Worm (Caenorhabditis elegans) whole organism, L2 larva: ENCODE measurements around the gene C14A6.13.

ENCODE experiments used
- F13H6.1 ChIP-seq: sonication (generic microtip); optimal IDR thresholded peaks from 2 replicates; lab custom pipeline; 2016; ENCODE audit warnings: missing genetic modification characterization, missing compliant biosample characterization
- R02D3.7 ChIP-seq: fragments of 150-350 bp; optimal IDR thresholded peaks from 2 replicates; lab custom pipeline; 2014; ENCODE audit warnings: missing biosample characterization, missing genetic modification characterization
- Y55F3AM.14 ChIP-seq: fragments of 200-800 bp; sonication (Bioruptor generic); optimal IDR thresholded peaks from 2 replicates; lab custom pipeline; 2018; ENCODE audit warnings: mild to moderate bottlenecking, missing genetic modification characterization, missing compliant biosample characterization
- alr-1 ChIP-seq: fragments of 150-350 bp; optimal IDR thresholded peaks from 2 replicates; lab custom pipeline; 2014; ENCODE audit warnings: missing biosample characterization, missing genetic modification characterization
- aly-2 ChIP-seq: fragments of 150-350 bp; optimal IDR thresholded peaks from 2 replicates; lab custom pipeline; 2014; ENCODE audit warnings: missing biosample characterization, missing genetic modification characterization
- ama-1 ChIP-seq: fragments of 150-350 bp; optimal IDR thresholded peaks from 2 replicates; lab custom pipeline; 2018; ENCODE audit warnings: inconsistent platforms
- blmp-1 ChIP-seq: sonication (generic microtip); optimal IDR thresholded peaks from 2 replicates; lab custom pipeline; 2017; ENCODE audit warnings: missing genetic modification characterization, mild to moderate bottlenecking, missing compliant biosample characterization, antibody characterized with exemption, moderate library complexity; ENCODE audit not compliant: insufficient read depth
- ceh-82 ChIP-seq: fragments of 150-350 bp; optimal IDR thresholded peaks from 2 replicates; lab custom pipeline; 2014; ENCODE audit warnings: missing biosample characterization, missing genetic modification characterization
- dmd-4 ChIP-seq: sonication (generic microtip); optimal IDR thresholded peaks from 2 replicates; lab custom pipeline; 2017; ENCODE audit warnings: missing biosample characterization, missing genetic modification characterization
- egl-27 ChIP-seq: sonication (generic microtip); optimal IDR thresholded peaks from 3 replicates; lab custom pipeline; 2017; ENCODE audit warnings: missing biosample characterization, missing genetic modification reagents, missing genetic modification characterization
- elt-1 ChIP-seq: fragments of 150-350 bp; optimal IDR thresholded peaks from 2 replicates; lab custom pipeline; 2014; ENCODE audit warnings: missing biosample characterization, missing genetic modification characterization
- elt-3 ChIP-seq: sonication (generic microtip); optimal IDR thresholded peaks from 2 replicates; lab custom pipeline; 2017; ENCODE audit warnings: missing biosample characterization, missing genetic modification characterization
- gmeb-1 ChIP-seq: fragments of 150-350 bp; optimal IDR thresholded peaks from 2 replicates; lab custom pipeline; 2014; ENCODE audit warnings: missing biosample characterization, missing genetic modification characterization
- lin-11 ChIP-seq: fragments of 150-350 bp; sonication (generic microtip); optimal IDR thresholded peaks from 2 replicates; lab custom pipeline; 2014; ENCODE audit warnings: missing biosample characterization, missing genetic modification characterization, inconsistent platforms, mixed read lengths
- lin-13 ChIP-seq: fragments of 150-350 bp; optimal IDR thresholded peaks from 2 replicates; lab custom pipeline; 2014; ENCODE audit warnings: missing biosample characterization, missing genetic modification reagents, missing genetic modification characterization
- lin-39 ChIP-seq: fragments of 150-350 bp; optimal IDR thresholded peaks from 2 replicates; lab custom pipeline; 2014; ENCODE audit warnings: missing biosample characterization, missing genetic modification reagents, missing genetic modification characterization
- lsy-2 ChIP-seq, 2 experiments: fragments of 150-350 bp in 1 of 2; sonication (generic microtip) in 1 of 2; optimal IDR thresholded peaks; 2 replicates each; lab custom pipeline; 2014 to 2017; ENCODE audit warnings: missing biosample characterization in 2 of 2, missing genetic modification characterization in 2 of 2
- mab-5 ChIP-seq: fragments of 150-350 bp; optimal IDR thresholded peaks from 2 replicates; lab custom pipeline; 2014; ENCODE audit warnings: missing biosample characterization, missing genetic modification characterization
- mbf-1 ChIP-seq: sonication (generic microtip); optimal IDR thresholded peaks from 2 replicates; lab custom pipeline; 2017; ENCODE audit warnings: missing biosample characterization, missing genetic modification characterization
- nhr-10 ChIP-seq: sonication (generic microtip); optimal IDR thresholded peaks from 2 replicates; lab custom pipeline; 2017; ENCODE audit warnings: missing biosample characterization, missing genetic modification characterization
- nhr-11 ChIP-seq: fragments of 150-350 bp; optimal IDR thresholded peaks from 2 replicates; lab custom pipeline; 2014; ENCODE audit warnings: missing biosample characterization, missing genetic modification characterization
- nhr-129 ChIP-seq: fragments of 150-350 bp; optimal IDR thresholded peaks from 2 replicates; lab custom pipeline; 2014; ENCODE audit warnings: missing biosample characterization, missing genetic modification characterization
- nhr-21 ChIP-seq: fragments of 150-350 bp; optimal IDR thresholded peaks from 2 replicates; lab custom pipeline; 2014; ENCODE audit warnings: missing biosample characterization, missing genetic modification characterization
- nhr-237 ChIP-seq: fragments of 150-350 bp; optimal IDR thresholded peaks from 2 replicates; lab custom pipeline; 2014; ENCODE audit warnings: missing biosample characterization, missing genetic modification characterization
- nhr-25 ChIP-seq: fragments of 150-350 bp; sonication (generic microtip); optimal IDR thresholded peaks from 3 replicates; lab custom pipeline; 2014; ENCODE audit warnings: missing biosample characterization, missing genetic modification characterization
- nhr-6 ChIP-seq: fragments of 150-350 bp; optimal IDR thresholded peaks from 2 replicates; lab custom pipeline; 2014; ENCODE audit warnings: missing biosample characterization, missing genetic modification characterization
- nhr-77 ChIP-seq: fragments of 150-350 bp; optimal IDR thresholded peaks from 2 replicates; lab custom pipeline; 2014; ENCODE audit warnings: missing biosample characterization, missing genetic modification characterization
- peb-1 ChIP-seq: fragments of 150-350 bp; optimal IDR thresholded peaks from 2 replicates; lab custom pipeline; 2014; ENCODE audit warnings: missing biosample characterization, missing genetic modification characterization
- sem-4 ChIP-seq: fragments of 150-350 bp; optimal IDR thresholded peaks from 2 replicates; lab custom pipeline; 2014; ENCODE audit warnings: missing biosample characterization, missing genetic modification reagents, missing genetic modification characterization
- skn-1 ChIP-seq: sonication (generic microtip); optimal IDR thresholded peaks from 2 replicates; lab custom pipeline; 2017; ENCODE audit warnings: missing biosample characterization, missing genetic modification characterization
- sma-3 ChIP-seq: sonication (generic microtip); optimal IDR thresholded peaks from 2 replicates; lab custom pipeline; 2016; ENCODE audit warnings: missing genetic modification reagents, missing genetic modification characterization, missing compliant biosample characterization
- sma-9 ChIP-seq, 2 experiments: fragments of 150-350 bp in 1 of 2; sonication (generic microtip) in 1 of 2; optimal IDR thresholded peaks; 2 replicates each; lab custom pipeline; 2014 to 2016; ENCODE audit warnings: missing genetic modification characterization in 2 of 2, mild to moderate bottlenecking in 1 of 2, missing biosample characterization in 1 of 2, missing compliant biosample characterization in 1 of 2, missing genetic modification reagents in 1 of 2, moderate library complexity in 1 of 2
- snpc-4 ChIP-seq: fragments of 150-350 bp; optimal IDR thresholded peaks from 2 replicates; lab custom pipeline; 2014; ENCODE audit warnings: missing biosample characterization, missing genetic modification characterization
- unc-55 ChIP-seq: fragments of 150-350 bp; sonication (generic microtip); optimal IDR thresholded peaks from 3 replicates; lab custom pipeline; 2014; ENCODE audit warnings: missing biosample characterization, missing genetic modification reagents, missing genetic modification characterization
- zag-1 ChIP-seq: fragments of 150-350 bp; optimal IDR thresholded peaks from 2 replicates; lab custom pipeline; 2014; ENCODE audit warnings: missing biosample characterization, missing genetic modification characterization
- ztf-1 ChIP-seq: fragments of 200-800 bp; sonication (Bioruptor generic); conservative IDR thresholded peaks from 2 replicates; pipeline ENCODE4 v1.3.6; 2022; ENCODE audit warnings: missing genetic modification characterization, missing compliant biosample characterization
- ztf-4 ChIP-seq: fragments of 150-350 bp; optimal IDR thresholded peaks from 2 replicates; lab custom pipeline; 2014; ENCODE audit warnings: missing biosample characterization, missing genetic modification characterization

C14A6.13 gene

DNA sequence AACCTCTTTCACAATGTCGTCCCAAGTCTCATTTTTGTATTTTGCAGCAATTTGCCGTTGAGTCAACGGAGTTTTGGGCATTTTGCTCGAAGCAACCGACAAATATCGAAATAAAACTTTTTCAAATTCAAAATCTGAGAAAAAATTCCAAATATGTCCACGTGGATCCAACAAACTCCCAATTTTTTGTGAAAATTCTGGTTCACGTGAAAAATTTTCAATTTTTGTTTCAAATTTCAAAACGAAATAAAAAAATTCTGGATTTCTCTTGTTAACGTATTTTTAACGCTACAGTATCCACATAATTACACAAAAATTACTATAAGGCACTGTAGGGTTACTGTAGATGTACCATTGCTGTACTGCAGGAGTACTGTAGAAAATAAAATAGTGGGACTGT lies at the start of gene C14A6.13:
Gene C14A6.13, minus strand, starts transcription at position 101 of the 400 bp plus-strand sequence.
- TF ChIP-seq nhr-10 (tag; lab: Kevin White, UChicago), result no peak
- no peak for TF ChIP-seq sma-9 (GFP tag; optimal IDR thresholded peaks at IDR 0.05; lab: Kevin White, UChicago)
- TF ChIP-seq sma-9 (tag; optimal IDR thresholded peaks at IDR 0.05; lab: Kevin White, UChicago), result no peak
- TF ChIP-seq lin-11, result no peak
- TF ChIP-seq alr-1 (tag; lab: Kevin White, UChicago), result no peak
- no peak for TF ChIP-seq F13H6.1 (tag; lab: Kevin White, UChicago)
- no peak for TF ChIP-seq ztf-4
- no peak for TF ChIP-seq Y55F3AM.14
- TF ChIP-seq skn-1 (tag; lab: Kevin White, UChicago), result no peak
- TF ChIP-seq nhr-25, result no peak
- TF ChIP-seq sem-4 (tag; lab: Kevin White, UChicago), result no peak
- TF ChIP-seq mbf-1 (tag; lab: Kevin White, UChicago), result no peak
- TF ChIP-seq lsy-2 (tag; optimal IDR thresholded peaks at IDR 0.05; lab: Kevin White, UChicago), result no peak
- no peak for TF ChIP-seq lin-39 (tag; lab: Kevin White, UChicago)
- no peak for TF ChIP-seq nhr-6
- TF ChIP-seq ceh-82, result no peak
- no peak for TF ChIP-seq nhr-237 (tag; lab: Kevin White, UChicago)
- no peak for TF ChIP-seq blmp-1 (tag; lab: Kevin White, UChicago)
- no peak for TF ChIP-seq nhr-21 (tag; lab: Kevin White, UChicago)
- no peak for TF ChIP-seq unc-55 (GFP tag; lab: Kevin White, UChicago)
- no peak for TF ChIP-seq zag-1 (tag; lab: Kevin White, UChicago)

DNA sequence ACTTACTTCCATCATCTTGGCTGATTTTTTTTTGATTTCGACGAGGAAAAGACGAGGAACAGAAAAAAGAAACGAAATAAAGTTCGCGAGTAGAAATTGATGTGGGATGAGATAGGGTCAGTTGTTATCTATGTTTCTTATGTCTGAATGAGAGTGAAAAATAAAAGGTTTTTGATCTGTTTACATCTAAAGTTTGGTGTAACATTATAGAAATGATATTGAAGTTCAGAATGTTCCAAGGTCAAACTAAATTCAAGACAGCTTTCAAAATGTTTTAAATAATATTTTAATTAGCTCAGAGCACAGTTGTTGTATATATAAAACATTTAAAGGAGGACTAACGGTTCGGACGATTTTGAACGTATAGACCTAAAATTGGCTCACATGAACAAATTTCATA lies 47.9 kb upstream of the C14A6.13 start, which contains the start of gene F16H6.7:
Gene F16H6.7, minus strand, starts transcription at position 101 of the 400 bp plus-strand sequence.
- TF ChIP-seq gmeb-1 (tag; lab: Kevin White, UChicago) (no peak), lin-13 (no peak)

DNA sequence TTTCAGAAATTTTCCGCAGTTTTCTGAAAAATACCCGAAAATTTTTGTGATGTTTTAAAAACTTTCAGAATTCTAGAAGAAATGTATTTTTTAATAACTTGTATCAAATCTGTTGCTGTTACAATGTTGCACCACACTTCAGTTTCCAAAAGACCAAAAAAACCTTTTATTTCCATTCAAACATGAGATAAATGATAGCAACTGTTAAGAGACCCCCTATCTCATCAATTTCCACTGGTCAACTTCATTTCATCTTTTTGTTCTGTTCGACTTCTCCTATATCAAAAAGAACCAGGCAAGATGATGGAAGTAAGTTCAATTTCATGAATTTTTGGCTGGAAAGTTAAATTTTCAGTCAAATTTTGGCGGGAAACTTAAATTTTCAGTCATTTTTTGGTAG lies 37.3 kb upstream of the C14A6.13 start, which contains the start of gene F16H6.4:
Gene F16H6.4, plus strand, starts transcription at position 301 of the 400 bp plus-strand sequence.
- TF ChIP-seq sma-3 (GFP tag; lab: Kevin White, UChicago) (no peak), aly-2 (no peak), sem-4 (tag; lab: Kevin White, UChicago) (no peak), dmd-4 (tag; lab: Kevin White, UChicago) (no peak), ama-1 (no peak), elt-1 (tag; lab: Kevin White, UChicago) (no peak), blmp-1 (tag; lab: Kevin White, UChicago) (no peak), mab-5 (tag; lab: Kevin White, UChicago) (no peak), R02D3.7 (tag; lab: Kevin White, UChicago) (no peak), egl-27 (tag; lab: Kevin White, UChicago) (no peak), nhr-77 (tag; lab: Kevin White, UChicago) (no peak), nhr-21 (tag; lab: Kevin White, UChicago) (no peak), nhr-11 (tag; lab: Kevin White, UChicago) (no peak)

ce11 chrV:18195006-18195405 lies 33.9 kb upstream of the C14A6.13 start, which contains the start of gene F16H6.3:
Gene F16H6.3 (plus strand): TSS chrV:18195306.
- TF ChIP-seq mbf-1 (tag; lab: Kevin White, UChicago) (no peak), nhr-237 (tag; lab: Kevin White, UChicago) (no peak), nhr-6 (no peak), lin-39 (tag; lab: Kevin White, UChicago) (no peak), mab-5 (tag; lab: Kevin White, UChicago) (no peak)

DNA sequence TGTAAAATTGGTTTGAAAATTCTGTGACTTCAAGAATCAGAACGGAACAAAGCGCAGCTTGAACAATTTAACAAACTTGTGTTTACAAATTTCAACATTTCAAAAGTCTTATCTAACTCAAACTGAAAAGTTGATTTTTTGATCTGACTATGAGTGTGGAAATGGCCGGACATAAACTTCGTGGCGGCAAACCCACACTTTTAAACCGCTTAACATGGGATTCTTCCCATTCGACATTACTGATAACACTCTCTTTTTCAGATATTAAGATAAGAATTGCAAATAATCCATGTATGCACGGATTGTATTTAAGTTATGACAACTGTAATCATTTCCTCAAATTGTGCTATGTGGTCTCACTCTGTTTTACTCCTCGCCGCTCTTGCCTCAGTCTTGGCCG lies 30.0 kb upstream of the C14A6.13 start, which contains the start of gene clec-42:
Gene clec-42, plus strand, starts transcription at position 285 of the 400 bp plus-strand sequence.
- TF ChIP-seq sma-3 (GFP tag; lab: Kevin White, UChicago), result no peak
- no peak for TF ChIP-seq blmp-1 (tag; lab: Kevin White, UChicago)
- no peak for TF ChIP-seq sem-4 (tag; lab: Kevin White, UChicago)
- TF ChIP-seq elt-3 (tag; lab: Kevin White, UChicago), result no peak
- TF ChIP-seq F13H6.1 (tag; lab: Kevin White, UChicago), result no peak
- TF ChIP-seq nhr-10 (tag; lab: Kevin White, UChicago), result no peak
- TF ChIP-seq egl-27 (tag; lab: Kevin White, UChicago), result no peak
- no peak for TF ChIP-seq nhr-129
- TF ChIP-seq mbf-1 (tag; lab: Kevin White, UChicago), result no peak
- TF ChIP-seq ceh-82, result no peak
- no peak for TF ChIP-seq ztf-1 (GFP tag; lab: Robert Waterston, UW)
- no peak for TF ChIP-seq nhr-6
- no peak for TF ChIP-seq peb-1 (tag; lab: Kevin White, UChicago)
- TF ChIP-seq elt-1 (tag; lab: Kevin White, UChicago), result no peak
- TF ChIP-seq snpc-4 (tag; lab: Kevin White, UChicago), result no peak
- no peak for TF ChIP-seq aly-2
- TF ChIP-seq gmeb-1 (tag; lab: Kevin White, UChicago), result no peak
- TF ChIP-seq unc-55 (GFP tag; lab: Kevin White, UChicago), result no peak
